Fruit fly (Drosophila melanogaster) whole organism, larva: Measurements from ENCODE around the gene CG1695.
A peak's percentile ranks its signal among the peaks of the same experiment; 100 is the strongest.
"Not testable (repeated sequence)": the region's sequence is repeated elsewhere in the genome, so short reads cannot be mapped to it uniquely, and the experiment has no call there.

ENCODE experiments used
- noc ChIP-seq: fragments of 200-800 bp; sonication (Bioruptor generic); optimal IDR thresholded peaks from 3 replicates; lab custom pipeline; 2019; ENCODE audit warnings: missing biosample characterization, mild to moderate bottlenecking, missing genetic modification characterization, moderate library complexity

CG1695 gene

dm6 chrX:20426818-20427217, 6.9 kb upstream of the CG1695 start, which contains the start of gene CG15456:
Gene CG15456, minus strand, starts transcription at chrX:20427042.
- no peak for TF ChIP-seq noc (tag; lab: Kevin White, UChicago)

DNA sequence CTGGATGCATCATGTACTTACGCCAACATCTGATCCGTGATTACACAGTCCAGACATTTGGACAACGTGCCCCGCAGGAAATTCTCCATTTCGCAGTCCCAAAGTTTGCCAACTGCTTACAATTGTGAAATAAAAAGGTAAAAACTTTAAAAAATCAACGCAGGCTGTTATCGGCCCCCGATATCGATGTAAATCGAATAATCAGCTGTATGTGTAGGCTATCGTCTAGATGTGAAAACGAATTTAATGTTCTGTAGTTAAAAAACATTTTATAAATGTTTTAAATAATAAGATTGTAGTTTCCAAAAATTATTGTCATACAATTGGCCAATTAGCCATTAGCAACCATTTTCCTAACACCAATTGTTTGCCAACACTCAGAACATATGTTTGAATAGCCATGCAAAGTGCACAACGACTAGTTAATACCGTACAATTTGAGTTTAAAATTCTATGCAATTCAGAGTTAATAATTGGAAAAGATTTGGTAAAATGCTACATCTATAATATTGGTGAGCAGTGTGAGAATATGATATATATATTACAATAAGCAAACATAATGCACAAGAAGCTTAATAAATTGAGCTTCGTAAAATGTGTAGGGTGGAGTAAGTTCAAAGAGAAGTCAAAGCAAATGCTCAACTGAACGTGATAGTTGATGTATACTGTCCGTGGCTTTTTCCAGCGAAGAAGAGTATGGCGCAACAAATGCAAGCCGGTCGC, 4.1 kb upstream of the CG1695 start, which contains the start of the genes CG11710 and mal:
CG11710 (minus strand) TSS at position 192 of the 723 bp plus-strand sequence.
mal (plus strand) TSS at position 194 of the 723 bp plus-strand sequence.
- peak; percentile 84 for TF ChIP-seq noc (tag; lab: Kevin White, UChicago)

dm6 chrX:20434534-20434933, 784 bp downstream of the CG1695 start:
- TF ChIP-seq noc (tag; lab: Kevin White, UChicago) = no peak

dm6 chrX:20436866-20437265, 3.1 kb downstream of the CG1695 start:
- TF ChIP-seq noc (tag; lab: Kevin White, UChicago) = no peak

DNA sequence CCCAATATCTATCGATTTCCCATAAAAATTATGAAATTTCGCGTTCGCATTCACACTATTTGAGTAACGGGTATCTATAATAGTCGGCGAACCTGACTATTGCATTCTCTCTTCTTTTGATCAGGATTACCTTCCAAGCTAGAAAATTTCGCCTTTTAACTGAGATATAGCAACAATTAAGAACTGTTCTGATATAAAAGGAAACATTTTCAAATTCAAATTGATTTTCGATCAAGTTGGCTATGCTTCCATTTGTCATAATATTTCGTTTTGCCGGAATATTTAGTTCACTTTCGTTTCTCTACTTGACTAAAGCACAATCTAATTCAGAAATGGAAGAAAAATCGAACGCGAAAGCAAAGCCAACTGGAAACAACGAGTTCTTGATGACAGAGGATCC, 12.3 kb downstream of the CG1695 start, which contains the start of gene CG42578:
CG42578 (plus strand) TSS at position 301 of the 400 bp plus-strand sequence.
- TF ChIP-seq noc (tag; lab: Kevin White, UChicago) = not testable (repeated sequence)

dm6 chrX:20447865-20448584, 14.3 kb downstream of the CG1695 start:
- TF ChIP-seq noc (tag; lab: Kevin White, UChicago) = no peak

dm6 chrX:20448828-20449427, 15.2 kb downstream of the CG1695 start, which contains the start of gene tbc:
Gene tbc, plus strand, starts transcription at chrX:20449331.
- no peak for TF ChIP-seq noc (tag; lab: Kevin White, UChicago)

DNA sequence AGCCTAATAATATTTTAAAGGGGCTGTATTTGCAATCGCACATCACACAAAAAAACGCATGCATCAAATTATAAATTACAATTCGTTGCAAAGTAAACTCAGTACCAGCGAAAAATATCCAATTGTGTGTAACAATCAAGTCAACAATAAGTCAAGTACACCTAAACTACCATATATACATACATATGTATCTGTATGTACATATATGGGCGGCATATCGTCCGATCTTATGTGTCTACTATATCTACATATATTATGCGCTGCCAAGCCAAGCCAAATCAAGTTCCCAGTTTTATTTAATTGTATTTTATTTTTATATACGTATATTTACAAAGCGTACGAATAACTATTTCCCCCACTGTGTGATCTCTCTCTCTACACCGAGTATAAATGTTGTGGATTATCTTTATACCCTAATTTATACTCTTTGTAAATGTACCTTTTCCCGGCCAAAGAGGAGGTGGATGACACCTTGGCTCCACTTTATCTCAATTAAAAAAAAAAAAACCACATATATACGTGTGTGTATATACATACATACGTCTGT, 32.7 kb downstream of the CG1695 start:
- no peak for TF ChIP-seq noc (tag; lab: Kevin White, UChicago)

- TF ChIP-seq noc (tag; lab: Kevin White, UChicago) = no peak
Measured at dm6 chrX:20467155-20467554, 33.4 kb downstream of the CG1695 start, which contains the start of gene GstT3. Gene GstT3, plus strand, starts transcription at chrX:20467455.

dm6 chrX:20468192-20468591, 34.4 kb downstream of the CG1695 start:
- no peak for TF ChIP-seq noc (tag; lab: Kevin White, UChicago)

DNA sequence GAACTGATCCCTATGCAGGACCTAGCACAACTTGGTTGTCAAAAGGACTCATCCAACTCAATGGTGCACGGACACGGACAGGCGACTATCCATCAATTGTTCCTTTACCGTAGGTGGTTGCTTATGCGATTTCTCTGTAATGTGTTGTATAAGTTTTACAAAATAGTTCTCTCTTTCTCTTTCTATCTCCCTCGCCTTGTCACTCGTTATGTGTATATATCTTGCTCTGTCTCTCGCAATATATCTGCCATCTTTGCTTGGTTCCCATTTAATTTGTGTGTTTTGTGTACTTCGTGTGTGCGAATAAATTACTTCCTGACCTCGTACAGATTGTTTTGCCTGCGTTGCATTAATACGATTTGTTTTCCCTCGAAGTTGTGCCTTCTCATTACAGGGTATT, 37.0 kb downstream of the CG1695 start:
- TF ChIP-seq noc (tag; lab: Kevin White, UChicago) = no peak

DNA sequence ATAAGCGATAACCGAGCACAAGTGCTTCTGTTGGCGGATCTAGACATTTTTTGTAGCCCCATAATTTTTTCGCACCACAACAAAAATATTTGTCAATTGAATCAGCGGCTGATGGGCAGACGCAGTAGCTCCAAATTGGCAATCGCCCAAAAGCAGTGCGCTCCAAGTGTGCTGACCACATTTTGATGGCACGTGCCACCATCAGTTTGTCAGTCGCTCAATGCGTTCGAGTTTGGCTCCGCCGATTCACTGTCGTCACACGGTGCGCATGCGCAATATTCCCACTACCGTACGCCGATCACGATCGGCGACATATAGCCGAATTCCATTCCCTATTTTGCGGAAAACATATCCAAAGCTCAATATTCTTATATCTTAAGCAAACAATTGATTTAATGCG, 44.9 kb downstream of the CG1695 start:
- TF ChIP-seq noc (tag; lab: Kevin White, UChicago) = no peak

DNA sequence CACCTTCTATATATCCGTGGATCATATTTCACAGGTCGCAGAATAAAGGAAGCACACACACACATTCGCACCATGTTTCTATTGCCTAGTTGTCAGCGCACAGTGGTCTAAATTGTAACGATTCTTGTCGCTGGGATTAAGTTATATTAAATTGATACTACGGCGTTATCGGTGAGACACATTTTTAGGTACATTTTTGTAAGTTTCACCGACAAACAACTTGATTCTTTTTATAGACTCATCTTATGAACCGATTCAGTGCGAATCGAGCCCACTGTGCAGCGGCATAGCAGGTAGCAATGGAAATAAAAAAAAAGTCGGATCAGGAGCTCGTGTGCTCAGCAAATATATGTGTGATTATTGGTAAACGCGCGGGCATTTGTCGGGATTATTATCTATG, 46.6 kb downstream of the CG1695 start:
- peak; percentile 73 for TF ChIP-seq noc (tag; lab: Kevin White, UChicago)

DNA sequence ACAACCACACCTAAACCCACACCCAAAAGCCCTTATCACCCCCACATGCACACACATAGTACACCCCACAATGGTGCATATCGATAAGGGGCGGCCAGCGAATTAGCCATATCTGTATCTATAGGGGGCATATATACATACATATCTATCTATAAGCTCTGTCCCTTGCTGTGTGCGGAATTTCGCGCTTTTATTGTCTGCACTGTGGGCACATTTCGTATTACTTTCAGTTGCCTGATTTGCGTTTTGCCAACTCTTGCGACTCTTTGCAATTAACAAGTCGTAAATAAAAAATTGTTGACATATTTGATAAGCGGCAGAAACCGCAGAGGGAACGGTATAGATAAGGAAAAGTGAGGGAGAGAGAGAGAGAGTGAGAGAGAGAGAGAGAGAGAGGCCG, 47.7 kb downstream of the CG1695 start:
- TF ChIP-seq noc (tag; lab: Kevin White, UChicago) = peak; percentile 80

dm6 chrX:20482790-20483564, 49.2 kb downstream of the CG1695 start:
- peak; percentile 60 for TF ChIP-seq noc (tag; lab: Kevin White, UChicago)
